Fruit fly (Drosophila melanogaster) whole organism, pupa: ENCODE measurements around the gene Cenp-C.

Experiments
- CG12605 ChIP-seq: fragments of 200-800 bp; sonication (Bioruptor generic); IDR thresholded peaks from 2 replicates; pipeline ENCODE4 v1.3.6; 2022; ENCODE audit warnings: missing biosample characterization, missing genetic modification characterization
- CG14655 ChIP-seq: fragments of 200-800 bp; sonication (Bioruptor generic); optimal IDR thresholded peaks from 3 replicates; lab custom pipeline; 2017; ENCODE audit warnings: mild to moderate bottlenecking, missing biosample characterization, missing genetic modification reagents, missing genetic modification characterization
- CG15710 ChIP-seq: fragments of 200-800 bp; sonication (Bioruptor generic); optimal IDR thresholded peaks from 2 replicates; lab custom pipeline; 2018; ENCODE audit warnings: missing biosample characterization, mild to moderate bottlenecking, missing genetic modification characterization, moderate library complexity
- CG17806 ChIP-seq: fragments of 200-800 bp; sonication (Bioruptor generic); optimal IDR thresholded peaks from 2 replicates; lab custom pipeline; 2018; ENCODE audit warnings: missing biosample characterization, mild to moderate bottlenecking, missing genetic modification characterization, moderate library complexity
- CG32121 ChIP-seq: fragments of 200-800 bp; sonication (Bioruptor generic); IDR thresholded peaks from 2 replicates; pipeline ENCODE4 v1.3.6; 2022; ENCODE audit warnings: missing biosample characterization, missing genetic modification characterization
- CG8159 ChIP-seq: fragments of 200-800 bp; sonication (Bioruptor generic); optimal IDR thresholded peaks from 3 replicates; lab custom pipeline; 2018; ENCODE audit warnings: missing biosample characterization, mild to moderate bottlenecking, missing genetic modification characterization, moderate library complexity
- D1 ChIP-seq: fragments of 200-800 bp; sonication (Bioruptor generic); optimal IDR thresholded peaks from 2 replicates; lab custom pipeline; 2018; ENCODE audit warnings: missing biosample characterization, mild to moderate bottlenecking, missing genetic modification characterization, moderate library complexity
- EcR ChIP-seq: fragments of 200-800 bp; sonication (Bioruptor generic); optimal IDR thresholded peaks from 3 replicates; lab custom pipeline; 2019; ENCODE audit warnings: missing biosample characterization, missing genetic modification characterization, mild to moderate bottlenecking, moderate library complexity, missing genetic modification reagents
- Pif1B ChIP-seq: fragments of 200-800 bp; sonication (Bioruptor generic); optimal IDR thresholded peaks from 3 replicates; lab custom pipeline; 2016; ENCODE audit warnings: missing biosample characterization, missing genetic modification characterization
- Snoo ChIP-seq: fragments of 200-800 bp; sonication (Bioruptor generic); optimal IDR thresholded peaks from 3 replicates; lab custom pipeline; 2017; ENCODE audit warnings: missing biosample characterization, mild to moderate bottlenecking, missing genetic modification characterization, inconsistent platforms
- gl ChIP-seq: fragments of 200-800 bp; sonication (Bioruptor generic); optimal IDR thresholded peaks from 2 replicates; lab custom pipeline; 2018; ENCODE audit warnings: missing biosample characterization, mild to moderate bottlenecking, missing genetic modification characterization
- rn ChIP-seq: fragments of 200-800 bp; sonication (Bioruptor generic); IDR thresholded peaks from 2 replicates; pipeline ENCODE4 v1.3.6; 2022; ENCODE audit warnings: missing biosample characterization, missing genetic modification characterization

DNA sequence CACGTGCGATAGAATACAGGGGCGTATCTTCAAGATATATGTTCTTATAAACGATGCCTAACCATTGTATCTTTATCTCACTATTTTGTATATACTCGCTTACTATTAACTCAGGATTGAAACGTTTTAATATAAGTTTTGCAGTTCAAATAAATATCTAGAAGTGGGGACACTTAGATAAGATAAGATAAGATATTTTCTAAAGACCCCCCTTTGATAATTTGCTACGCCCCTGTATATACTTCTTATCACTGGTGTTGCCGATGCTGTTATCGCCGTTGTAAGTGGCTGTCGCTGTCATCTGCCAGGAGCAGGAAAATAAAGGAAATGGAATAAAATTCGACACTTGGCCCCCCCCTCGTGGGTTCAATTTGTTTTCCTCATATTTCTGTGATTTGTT is 52.2 kb downstream of the Cenp-C start:
- TF ChIP-seq CG8159 (tag; lab: Kevin White, UChicago) (no peak), gl (no peak), D1 (tag; lab: Kevin White, UChicago) (no peak), Pif1B (GFP tag; lab: Kevin White, UChicago) (no peak), Snoo (no peak), EcR (no peak), CG32121 (GFP tag; lab: Robert Waterston, UW) (no peak), CG15710 (tag; lab: Kevin White, UChicago) (no peak), CG12605 (GFP tag; lab: Robert Waterston, UW) (no peak), rn (GFP tag; lab: Robert Waterston, UW) (no peak), CG17806 (tag; lab: Kevin White, UChicago) (no peak), CG14655 (GFP tag; lab: Kevin White, UChicago) (no peak)
